Worm (Caenorhabditis elegans) whole organism, young adult: ENCODE measurements around the gene M04G7.1.

Source experiments
- B0261.1 ChIP-seq: sonication (generic microtip); optimal IDR thresholded peaks from 2 replicates; lab custom pipeline; 2016; ENCODE audit warnings: mild to moderate bottlenecking, missing genetic modification characterization, moderate library complexity, missing compliant biosample characterization
- F49E8.2 ChIP-seq: sonication (generic microtip); optimal IDR thresholded peaks from 3 replicates; lab custom pipeline; 2017; ENCODE audit warnings: missing genetic modification characterization, mild to moderate bottlenecking, missing compliant biosample characterization, antibody characterized with exemption, moderate library complexity; ENCODE audit not compliant: insufficient read depth
- ama-1 ChIP-seq, 3 experiments: fragments of 150-350 bp in 1 of 3; sonication (generic microtip) in 2 of 3; optimal IDR thresholded peaks; 2 replicates each; lab custom pipeline; 2014 to 2018; ENCODE audit warnings: missing biosample characterization in 2 of 3, missing genetic modification characterization in 2 of 3, missing genetic modification reagents in 2 of 3
- dpl-1 ChIP-seq: fragments of 150-350 bp; optimal IDR thresholded peaks from 2 replicates; lab custom pipeline; 2014; ENCODE audit warnings: missing biosample characterization, missing genetic modification reagents, missing genetic modification characterization
- ekl-4 ChIP-seq: fragments of 200-800 bp; sonication (Bioruptor generic); IDR thresholded peaks from 2 replicates; pipeline ENCODE4 v1.3.6; 2022; ENCODE audit warnings: missing genetic modification reagents, missing genetic modification characterization, missing compliant biosample characterization
- mel-28 ChIP-seq: sonication (generic microtip); optimal IDR thresholded peaks from 2 replicates; lab custom pipeline; 2016; ENCODE audit warnings: borderline replicate concordance, mild to moderate bottlenecking, missing genetic modification characterization, missing compliant biosample characterization
- mxl-1 ChIP-seq: sonication (generic microtip); optimal IDR thresholded peaks from 2 replicates; lab custom pipeline; 2016; ENCODE audit warnings: missing genetic modification characterization, missing compliant biosample characterization

ce11 chrIV:420686-421085, 34.9 kb upstream of the M04G7.1 start:
- TF ChIP-seq mxl-1 (no peak), B0261.1 (tag; lab: Kevin White, UChicago) (no peak), ekl-4 (GFP tag; lab: Robert Waterston, UW) (no peak), F49E8.2 (tag; lab: Kevin White, UChicago) (no peak), mel-28 (tag; lab: Kevin White, UChicago) (no peak), dpl-1 (GFP tag; lab: Kevin White, UChicago) (no peak), ama-1 (optimal IDR thresholded peaks at IDR 0.05; lab: Kevin White, UChicago) (no peak), ama-1 (GFP tag; optimal IDR thresholded peaks at IDR 0.05; lab: Kevin White, UChicago) (no peak)
